Fruit fly (Drosophila melanogaster): ENCODE results near the gene CG6195.

Gene CG6195

DNA sequence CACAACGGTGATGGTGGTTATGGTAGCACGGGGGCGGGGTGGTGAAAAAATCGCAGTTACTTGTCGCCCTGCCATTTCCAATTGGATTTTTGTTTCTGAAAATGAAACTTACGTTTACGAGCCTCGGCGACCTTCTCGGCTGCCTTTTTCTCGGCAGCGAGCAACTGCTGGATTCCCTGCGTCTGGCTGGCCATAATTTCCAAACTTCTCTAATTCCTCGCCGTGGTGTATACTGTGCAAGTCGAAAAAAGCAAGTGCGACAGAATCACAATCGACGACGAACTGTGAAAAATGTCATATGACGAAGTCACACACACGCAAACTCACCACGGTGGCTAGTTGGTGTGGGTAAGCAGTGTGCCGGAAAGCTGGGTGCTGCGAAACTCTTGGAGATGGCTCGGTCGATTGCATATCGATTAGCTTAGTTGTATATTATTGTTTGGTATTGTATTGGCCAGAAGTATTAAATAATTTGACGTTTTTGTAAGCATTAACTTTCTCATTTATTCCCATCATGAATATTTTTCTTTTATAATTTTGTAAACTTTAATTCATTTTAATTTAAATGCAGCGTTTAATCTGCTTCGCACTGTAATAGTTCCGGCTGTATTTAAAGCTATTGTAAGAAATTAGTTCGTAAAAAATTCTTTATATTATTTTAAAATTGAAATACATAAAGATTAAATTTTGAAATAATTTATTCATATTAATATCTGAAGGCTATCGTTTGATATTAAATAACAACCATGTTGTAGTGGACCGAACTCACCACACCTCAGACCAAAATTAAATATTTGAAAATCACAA lies 3.9 kb downstream of the CG6195 start, which contains the start of gene Vha13:
TSS of gene Vha13 (minus strand) at position 293 of the 807 bp plus-strand sequence.
- TF ChIP-seq EcR (GFP tag; optimal IDR thresholded peaks at IDR 0.05) (no peak), psq (optimal IDR thresholded peaks at IDR 0.05) (no peak), CG8478 (optimal IDR thresholded peaks at IDR 0.05) (no peak), Dll (optimal IDR thresholded peaks at IDR 0.05) (no peak)

DNA sequence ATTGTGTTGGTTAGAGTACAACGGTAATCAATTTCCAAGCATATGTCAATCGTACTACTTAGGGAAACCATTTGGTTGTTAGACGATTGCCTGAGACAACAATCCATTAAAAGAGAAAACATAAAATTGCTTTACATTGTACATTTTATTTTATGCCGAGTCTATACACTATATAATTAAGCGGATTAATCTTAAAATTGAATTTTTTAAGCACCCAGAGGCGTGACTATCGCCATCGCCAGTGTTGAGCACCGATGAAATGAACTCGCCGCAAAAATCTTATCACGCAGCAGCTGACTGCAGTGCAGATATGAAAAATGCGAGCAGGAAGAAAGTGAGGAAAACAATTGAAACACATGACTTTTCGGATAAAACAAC lies 5.3 kb downstream of the CG6195 start:
- TF ChIP-seq usp (GFP tag; optimal IDR thresholded peaks at IDR 0.05) = no peak
- TF ChIP-seq EcR (GFP tag; optimal IDR thresholded peaks at IDR 0.05) = no peak
- no peak for TF ChIP-seq CG8478 (optimal IDR thresholded peaks at IDR 0.05)
- no peak for TF ChIP-seq Dll (optimal IDR thresholded peaks at IDR 0.05)
- no peak for TF ChIP-seq pan (optimal IDR thresholded peaks at IDR 0.05)
- no peak for TF ChIP-seq psq (optimal IDR thresholded peaks at IDR 0.05)

- TF ChIP-seq pan (optimal IDR thresholded peaks at IDR 0.05) (no peak), Dll (optimal IDR thresholded peaks at IDR 0.05) (no peak), usp (GFP tag; optimal IDR thresholded peaks at IDR 0.05) (no peak), psq (optimal IDR thresholded peaks at IDR 0.05) (no peak), EcR (GFP tag; optimal IDR thresholded peaks at IDR 0.05) (no peak), CG8478 (optimal IDR thresholded peaks at IDR 0.05) (no peak)
These were observed 5.9 kb downstream of the CG6195 start, which contains the start of gene subdued for dm6 chr3R:19642092-19642892. Gene subdued (minus strand): TSS chr3R:19642722.

dm6 chr3R:19641498-19642065 lies 6.6 kb downstream of the CG6195 start:
- TF ChIP-seq pan (optimal IDR thresholded peaks at IDR 0.05) = no peak
- no peak for TF ChIP-seq psq (optimal IDR thresholded peaks at IDR 0.05)
- TF ChIP-seq EcR (GFP tag; optimal IDR thresholded peaks at IDR 0.05) = no peak
- TF ChIP-seq Dll (optimal IDR thresholded peaks at IDR 0.05) = no peak
- no peak for TF ChIP-seq usp (GFP tag; optimal IDR thresholded peaks at IDR 0.05)
- no peak for TF ChIP-seq CG8478 (optimal IDR thresholded peaks at IDR 0.05)

DNA sequence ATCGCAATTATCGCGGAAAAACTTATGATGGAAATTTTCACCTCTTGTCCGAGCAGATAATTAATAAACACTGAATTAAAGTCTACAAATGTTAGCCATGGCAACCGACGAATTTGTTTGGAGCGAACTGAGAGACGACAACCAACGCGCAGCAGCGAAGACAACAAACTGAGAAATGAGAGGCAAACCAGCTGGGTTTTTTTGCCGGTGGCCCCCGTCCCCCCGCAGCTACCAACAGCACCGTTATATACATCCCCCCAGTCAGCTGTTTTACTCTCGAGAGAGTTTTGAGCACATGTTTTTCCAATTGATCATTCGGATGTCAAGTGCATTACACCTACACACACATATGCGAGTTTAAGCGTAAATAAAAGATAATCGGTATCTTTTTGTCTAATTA lies 7.2 kb downstream of the CG6195 start:
- TF ChIP-seq pan (optimal IDR thresholded peaks at IDR 0.05) (no peak), EcR (GFP tag; optimal IDR thresholded peaks at IDR 0.05) (no peak), usp (GFP tag; optimal IDR thresholded peaks at IDR 0.05) (no peak), psq (optimal IDR thresholded peaks at IDR 0.05) (no peak), CG8478 (optimal IDR thresholded peaks at IDR 0.05) (no peak), Dll (optimal IDR thresholded peaks at IDR 0.05) (no peak)

dm6 chr3R:19638004-19638403 lies 10.2 kb downstream of the CG6195 start:
- TF ChIP-seq Dll (optimal IDR thresholded peaks at IDR 0.05) = no peak
- TF ChIP-seq psq (optimal IDR thresholded peaks at IDR 0.05) = no peak
- TF ChIP-seq EcR (GFP tag; optimal IDR thresholded peaks at IDR 0.05) = no peak
- no peak for TF ChIP-seq usp (GFP tag; optimal IDR thresholded peaks at IDR 0.05)
- TF ChIP-seq CG8478 (optimal IDR thresholded peaks at IDR 0.05) = no peak
- TF ChIP-seq pan (optimal IDR thresholded peaks at IDR 0.05) = no peak

- TF ChIP-seq CG8478 (optimal IDR thresholded peaks at IDR 0.05) = no peak
These were observed 13.6 kb downstream of the CG6195 start, which contains the start of gene CG34138 for dm6 chr3R:19634649-19635048. Gene CG34138 (plus strand): TSS chr3R:19634949.

dm6 chr3R:19632685-19633116 lies 15.5 kb downstream of the CG6195 start, which contains the start of gene CG6231:
Gene CG6231 (minus strand): TSS chr3R:19632718.
- no peak for TF ChIP-seq psq (optimal IDR thresholded peaks at IDR 0.05)
- TF ChIP-seq pan (optimal IDR thresholded peaks at IDR 0.05) = no peak
- no peak for TF ChIP-seq CG8478 (optimal IDR thresholded peaks at IDR 0.05)
- no peak for TF ChIP-seq usp (GFP tag; optimal IDR thresholded peaks at IDR 0.05)

- no peak for TF ChIP-seq Dll (optimal IDR thresholded peaks at IDR 0.05)
- no peak for TF ChIP-seq usp (GFP tag; optimal IDR thresholded peaks at IDR 0.05)
- no peak for TF ChIP-seq EcR (GFP tag; optimal IDR thresholded peaks at IDR 0.05)
- TF ChIP-seq CG8478 (optimal IDR thresholded peaks at IDR 0.05) = no peak
- TF ChIP-seq pan (optimal IDR thresholded peaks at IDR 0.05) = no peak
- TF ChIP-seq psq (optimal IDR thresholded peaks at IDR 0.05) = no peak
These were observed 20.3 kb downstream of the CG6195 start for dm6 chr3R:19627792-19628522.

DNA sequence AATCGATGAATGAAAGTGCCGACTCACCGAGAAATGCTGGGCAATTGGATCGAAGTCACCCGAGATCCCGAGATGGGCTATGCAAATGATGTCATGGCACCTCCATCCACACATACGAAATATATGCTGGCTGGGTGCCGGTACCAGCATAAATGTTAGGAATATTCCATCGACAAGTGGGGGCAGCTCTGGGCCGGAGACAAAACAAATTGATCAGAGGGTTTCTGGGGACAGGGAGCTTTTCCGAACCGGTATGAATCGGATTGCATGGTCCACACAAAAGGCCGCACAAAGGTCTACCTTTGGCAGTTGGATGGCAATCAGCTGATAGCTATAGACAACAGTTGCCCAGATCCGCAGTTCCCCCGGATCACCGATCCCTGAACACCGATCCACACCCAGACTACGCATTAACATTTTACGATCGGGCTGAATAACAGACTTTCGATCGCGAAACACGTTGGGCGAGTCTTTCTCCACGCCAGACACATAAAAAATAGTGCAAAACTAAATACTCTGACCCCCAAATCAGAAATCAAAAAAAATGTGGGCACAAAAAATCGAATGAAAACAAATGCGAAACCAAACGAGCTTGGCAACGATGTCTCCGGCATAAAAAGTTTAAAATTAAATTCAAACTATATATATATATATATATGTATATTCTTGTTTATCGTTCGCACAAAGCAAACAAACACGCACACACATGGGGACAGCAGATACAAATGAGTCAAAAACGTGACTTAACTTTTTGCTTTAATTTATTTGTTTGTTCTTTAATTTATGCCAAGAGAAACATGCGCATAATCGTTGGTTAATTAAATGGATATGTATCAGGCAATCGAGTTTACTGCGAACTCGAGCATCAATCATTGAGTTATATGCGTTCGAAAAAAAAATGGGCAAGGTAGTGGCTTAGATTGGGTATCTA lies 22.6 kb downstream of the CG6195 start:
- no peak for TF ChIP-seq psq (optimal IDR thresholded peaks at IDR 0.05)
- no peak for TF ChIP-seq CG8478 (optimal IDR thresholded peaks at IDR 0.05)
- no peak for TF ChIP-seq pan (optimal IDR thresholded peaks at IDR 0.05)
- TF ChIP-seq EcR (GFP tag; optimal IDR thresholded peaks at IDR 0.05) = no peak
- no peak for TF ChIP-seq usp (GFP tag; optimal IDR thresholded peaks at IDR 0.05)
- TF ChIP-seq Dll (optimal IDR thresholded peaks at IDR 0.05) = no peak

Data from whole organism.